Fruit fly (Drosophila melanogaster) whole organism, adult: ENCODE data around the gene Tsp26A.
A peak's percentile ranks its signal among the peaks of the same experiment; 100 is the strongest.

Experiments
- CG11617 ChIP-seq: fragments of 200-800 bp; sonication (Bioruptor generic); optimal IDR thresholded peaks from 2 replicates; lab custom pipeline; 2017; ENCODE audit warnings: mild to moderate bottlenecking, missing biosample characterization, missing genetic modification reagents, missing genetic modification characterization
- CG12768 ChIP-seq: fragments of 200-800 bp; sonication (Bioruptor generic); optimal IDR thresholded peaks from 2 replicates; lab custom pipeline; 2017; ENCODE audit warnings: missing biosample characterization, missing genetic modification characterization, mild to moderate bottlenecking, moderate library complexity, missing genetic modification reagents
- CG14711 ChIP-seq: fragments of 200-800 bp; sonication (Bioruptor generic); optimal IDR thresholded peaks from 2 replicates; lab custom pipeline; 2018; ENCODE audit warnings: missing biosample characterization, mild to moderate bottlenecking, missing genetic modification characterization, moderate library complexity
- CG1620 ChIP-seq: fragments of 200-800 bp; sonication (Bioruptor generic); optimal IDR thresholded peaks from 2 replicates; lab custom pipeline; 2016; ENCODE audit warnings: missing biosample characterization, missing genetic modification characterization
- CG33017 ChIP-seq: fragments of 200-800 bp; sonication (Bioruptor generic); optimal IDR thresholded peaks from 2 replicates; lab custom pipeline; 2018; ENCODE audit warnings: missing biosample characterization, mild to moderate bottlenecking, missing genetic modification characterization, moderate library complexity
- CG5204 ChIP-seq: fragments of 200-800 bp; sonication (Bioruptor generic); optimal IDR thresholded peaks from 2 replicates; lab custom pipeline; 2016; ENCODE audit warnings: missing biosample characterization, missing genetic modification characterization
- CG7045 ChIP-seq: fragments of 200-800 bp; sonication (Bioruptor generic); optimal IDR thresholded peaks from 2 replicates; lab custom pipeline; 2017; ENCODE audit warnings: missing biosample characterization, mild to moderate bottlenecking, missing genetic modification characterization
- CG7101 ChIP-seq: fragments of 200-800 bp; sonication (Bioruptor generic); optimal IDR thresholded peaks from 2 replicates; lab custom pipeline; 2018; ENCODE audit warnings: missing biosample characterization, mild to moderate bottlenecking, missing genetic modification characterization, moderate library complexity
- Clk ChIP-seq: fragments of 200-800 bp; sonication (Bioruptor generic); optimal IDR thresholded peaks from 2 replicates; lab custom pipeline; 2017; ENCODE audit warnings: missing biosample characterization, missing genetic modification characterization
- Crg-1 ChIP-seq: fragments of 200-800 bp; sonication (Bioruptor generic); optimal IDR thresholded peaks from 2 replicates; lab custom pipeline; 2016; ENCODE audit warnings: missing biosample characterization, missing genetic modification characterization
- Hr96 ChIP-seq: fragments of 200-800 bp; sonication (Bioruptor generic); optimal IDR thresholded peaks from 2 replicates; lab custom pipeline; 2016; ENCODE audit warnings: missing biosample characterization, missing genetic modification characterization
- Mnt ChIP-seq: fragments of 200-800 bp; sonication (Bioruptor generic); optimal IDR thresholded peaks from 2 replicates; lab custom pipeline; 2016; ENCODE audit warnings: missing biosample characterization, mild to moderate bottlenecking, missing genetic modification characterization
- bab1 ChIP-seq: fragments of 200-800 bp; sonication (Bioruptor generic); optimal IDR thresholded peaks from 3 replicates; lab custom pipeline; 2019; ENCODE audit warnings: missing biosample characterization, mild to moderate bottlenecking, missing genetic modification characterization, moderate library complexity
- cic ChIP-seq: fragments of 200-800 bp; sonication (Bioruptor generic); optimal IDR thresholded peaks from 2 replicates; lab custom pipeline; 2017; ENCODE audit warnings: missing biosample characterization, mild to moderate bottlenecking, missing genetic modification characterization, moderate library complexity
- cnc ChIP-seq, 2 experiments: fragments of >200 bp; optimal IDR thresholded peaks; 2 replicates each; lab custom pipeline; 2017
- kay ChIP-seq: fragments of 200-800 bp; sonication (Bioruptor generic); peaks from one replicate; lab custom pipeline; 2016; ENCODE audit warnings: missing biosample characterization, missing genetic modification characterization, borderline replicate concordance
- ovo ChIP-seq: fragments of 200-800 bp; sonication (Bioruptor generic); optimal IDR thresholded peaks from 2 replicates; lab custom pipeline; 2016; ENCODE audit warnings: missing biosample characterization, missing genetic modification characterization
- pad ChIP-seq: fragments of 200-800 bp; sonication (Bioruptor generic); optimal IDR thresholded peaks from 3 replicates; lab custom pipeline; 2017; ENCODE audit warnings: missing biosample characterization, missing genetic modification characterization, mild to moderate bottlenecking, moderate library complexity, missing genetic modification reagents
- tj ChIP-seq: fragments of 200-800 bp; sonication (Bioruptor generic); optimal IDR thresholded peaks from 3 replicates; lab custom pipeline; 2017; ENCODE audit warnings: missing biosample characterization, mild to moderate bottlenecking, missing genetic modification characterization, moderate library complexity
- toe ChIP-seq: fragments of 200-800 bp; sonication (Bioruptor generic); optimal IDR thresholded peaks from 2 replicates; lab custom pipeline; 2016; ENCODE audit warnings: missing biosample characterization, missing genetic modification characterization

Gene Tsp26A

DNA sequence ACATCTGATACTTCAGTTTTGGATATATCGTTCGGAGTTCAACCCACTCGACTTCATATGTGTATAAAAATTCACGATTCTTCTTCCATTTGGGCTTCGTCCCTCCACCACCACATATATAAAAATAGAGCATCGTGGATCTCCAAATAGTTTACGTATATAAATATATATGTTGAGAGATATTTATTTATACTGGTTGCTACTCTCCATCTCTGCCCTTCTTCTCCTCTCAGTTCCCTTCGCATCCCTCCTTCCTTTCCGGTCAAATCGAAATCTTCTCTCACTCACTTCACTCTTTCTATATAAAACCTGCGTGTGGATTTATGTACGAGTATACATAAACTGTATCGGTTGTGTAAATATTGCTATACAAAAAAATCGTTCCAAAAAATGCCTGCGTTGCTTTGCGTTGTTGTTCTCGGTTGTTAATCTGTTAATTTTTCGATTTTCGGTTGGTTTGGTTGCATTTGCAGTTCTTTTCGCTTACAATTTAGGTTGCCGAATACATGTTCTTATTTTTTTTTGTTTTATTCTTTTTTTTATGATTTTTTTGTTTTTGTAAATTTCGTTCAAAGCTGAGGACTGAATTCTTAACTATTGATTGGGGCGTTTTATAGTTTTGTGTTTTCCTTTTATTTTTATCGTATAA, 27.3 kb upstream of the Tsp26A start:
- peak; percentile 88 for TF ChIP-seq tj (GFP tag; lab: Kevin White, UChicago)
- peak; percentile 57 for TF ChIP-seq kay
- TF ChIP-seq Hr96 (GFP tag; lab: Kevin White, UChicago), result no peak
- TF ChIP-seq CG12768 (GFP tag; lab: Kevin White, UChicago), result no peak

DNA sequence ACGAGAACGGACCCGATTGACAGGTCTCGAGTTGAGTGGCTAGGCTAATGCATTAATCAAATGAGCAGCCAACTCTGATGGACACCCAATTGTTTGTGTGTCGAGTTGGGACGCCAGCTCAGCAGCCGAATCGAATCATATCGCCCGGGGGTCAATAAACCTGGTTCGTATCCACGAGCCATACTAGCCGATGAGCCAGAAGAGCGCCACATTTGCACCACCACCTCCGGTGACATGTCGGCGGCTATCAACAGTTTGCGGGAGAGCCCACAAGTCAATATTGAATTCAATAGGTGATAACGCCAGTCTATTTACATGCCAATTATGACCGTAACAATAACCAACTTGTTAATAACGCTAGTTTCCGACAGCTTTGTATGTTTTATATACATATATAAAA, 25.9 kb upstream of the Tsp26A start:
- TF ChIP-seq Clk (GFP tag; lab: Kevin White, UChicago) (peak; percentile 59), CG33017 (tag; lab: Kevin White, UChicago) (peak; percentile 17), bab1 (GFP tag; lab: Kevin White, UChicago) (no peak), CG7101 (tag; lab: Kevin White, UChicago) (peak; percentile 70), pad (GFP tag; lab: Kevin White, UChicago) (peak; percentile 50), kay (peak; percentile 89), CG14711 (tag; lab: Kevin White, UChicago) (peak; percentile 52), cnc (optimal IDR thresholded peaks at IDR 0.05; lab: Kevin White, UChicago) (no peak), Mnt (GFP tag; lab: Kevin White, UChicago) (peak; percentile 46), CG5204 (GFP tag; lab: Kevin White, UChicago) (no peak), Crg-1 (peak; percentile 85), toe (GFP tag; lab: Kevin White, UChicago) (peak; percentile 12), CG7045 (GFP tag; lab: Kevin White, UChicago) (peak; percentile 73), tj (GFP tag; lab: Kevin White, UChicago) (peak; percentile 4), CG1620 (GFP tag; lab: Kevin White, UChicago) (peak; percentile 41), cic (GFP tag; lab: Kevin White, UChicago) (peak; percentile 46), Hr96 (GFP tag; lab: Kevin White, UChicago) (no peak), CG12768 (GFP tag; lab: Kevin White, UChicago) (peak; percentile 76), CG11617 (peak; percentile 47), ovo (GFP tag; lab: Kevin White, UChicago) (peak; percentile 79)

DNA sequence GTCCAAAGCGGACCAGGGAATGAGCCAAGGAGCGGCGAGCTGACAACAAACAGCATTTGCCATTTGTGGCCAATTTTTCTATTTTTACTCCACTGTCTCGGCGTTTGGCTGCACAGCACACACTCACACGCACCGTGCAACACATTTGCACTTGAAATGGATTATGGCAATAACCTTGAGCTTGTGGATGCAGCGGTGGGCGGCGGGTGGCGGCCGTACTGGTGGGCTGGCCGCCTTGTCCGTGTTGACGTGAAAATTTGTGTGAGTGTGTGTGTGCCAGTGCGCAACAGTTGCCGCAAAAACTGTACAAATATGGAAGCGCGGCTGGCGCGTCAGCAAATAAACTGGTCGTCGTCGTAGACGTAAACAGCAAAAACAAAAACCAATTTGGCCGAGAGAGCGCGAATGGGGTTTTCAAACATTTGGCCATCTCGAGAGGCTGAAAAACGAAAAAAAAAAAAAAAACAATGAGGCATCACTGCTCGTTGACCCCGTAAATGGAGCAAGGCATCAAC, 24.9 kb upstream of the Tsp26A start:
- no peak for TF ChIP-seq CG14711 (tag; lab: Kevin White, UChicago)
- peak; percentile 26 for TF ChIP-seq tj (GFP tag; lab: Kevin White, UChicago)

DNA sequence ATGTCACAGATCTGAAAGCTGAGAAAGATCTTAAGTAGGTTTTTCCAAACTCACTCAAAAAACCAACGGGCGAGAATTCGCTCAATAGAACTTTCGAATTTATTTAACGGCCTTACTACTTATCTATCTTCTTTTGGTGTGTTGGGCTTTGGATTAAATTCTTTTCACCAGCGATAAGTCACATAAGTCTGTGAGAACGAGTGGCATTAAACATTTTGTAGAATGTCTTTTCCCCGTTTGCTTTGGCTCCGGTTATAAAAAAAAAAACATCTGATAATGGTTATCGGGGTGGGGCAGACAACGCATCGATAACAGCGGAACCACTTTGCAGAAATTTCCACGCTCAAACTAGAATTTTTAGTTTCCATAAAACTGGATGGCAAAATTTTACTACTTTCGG, 24.4 kb upstream of the Tsp26A start:
- no peak for TF ChIP-seq CG1620 (GFP tag; lab: Kevin White, UChicago)
- TF ChIP-seq CG14711 (tag; lab: Kevin White, UChicago), result no peak
- no peak for TF ChIP-seq cnc (optimal IDR thresholded peaks at IDR 0.05; lab: Kevin White, UChicago)
- TF ChIP-seq CG7045 (GFP tag; lab: Kevin White, UChicago), result no peak
- TF ChIP-seq ovo (GFP tag; lab: Kevin White, UChicago), result no peak
- no peak for TF ChIP-seq toe (GFP tag; lab: Kevin White, UChicago)
- TF ChIP-seq Mnt (GFP tag; lab: Kevin White, UChicago), result no peak
- no peak for TF ChIP-seq Clk (GFP tag; lab: Kevin White, UChicago)
- TF ChIP-seq Hr96 (GFP tag; lab: Kevin White, UChicago), result no peak
- TF ChIP-seq tj (GFP tag; lab: Kevin White, UChicago), result no peak
- no peak for TF ChIP-seq kay
- TF ChIP-seq CG7101 (tag; lab: Kevin White, UChicago), result no peak
- no peak for TF ChIP-seq pad (GFP tag; lab: Kevin White, UChicago)
- TF ChIP-seq Crg-1, result no peak
- no peak for TF ChIP-seq bab1 (GFP tag; lab: Kevin White, UChicago)
- TF ChIP-seq CG11617, result no peak
- TF ChIP-seq CG5204 (GFP tag; lab: Kevin White, UChicago), result no peak
- no peak for TF ChIP-seq cic (GFP tag; lab: Kevin White, UChicago)
- no peak for TF ChIP-seq CG12768 (GFP tag; lab: Kevin White, UChicago)
- no peak for TF ChIP-seq CG33017 (tag; lab: Kevin White, UChicago)

DNA sequence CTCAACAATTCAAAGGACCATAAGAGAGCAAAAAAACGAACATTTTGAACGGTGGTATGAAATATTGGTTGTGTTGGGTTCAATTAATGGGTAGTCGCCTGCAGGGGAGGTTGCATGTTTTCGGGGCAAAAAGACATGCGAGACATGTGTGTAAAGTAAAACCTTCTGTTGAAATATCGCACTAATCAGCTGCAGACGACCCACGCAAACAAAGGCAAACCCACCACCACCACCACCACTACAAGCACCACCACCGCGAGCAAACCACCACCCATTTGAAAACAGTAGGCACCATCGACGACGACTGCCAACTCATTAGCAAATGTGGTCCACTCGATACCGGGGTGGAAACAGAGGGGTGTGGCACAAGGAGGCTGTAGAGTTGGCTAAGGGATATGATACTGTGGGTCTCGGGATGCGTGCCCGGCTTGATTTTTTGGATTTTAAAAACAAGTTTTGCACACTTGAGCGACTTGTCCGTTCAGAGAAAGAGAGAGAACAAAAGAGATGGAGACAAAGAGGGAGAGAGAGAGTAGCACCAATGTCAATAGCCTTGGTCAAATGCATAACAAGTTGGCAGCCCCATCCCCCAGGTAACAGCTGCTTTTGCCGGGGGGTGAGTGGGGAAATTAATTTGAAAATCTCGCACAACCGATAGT, 22.8 kb upstream of the Tsp26A start:
- TF ChIP-seq Crg-1 (peak; percentile 8), kay (no peak), pad (GFP tag; lab: Kevin White, UChicago) (peak; percentile 47), CG1620 (GFP tag; lab: Kevin White, UChicago) (peak; percentile 4), cic (GFP tag; lab: Kevin White, UChicago) (peak; percentile 48)

DNA sequence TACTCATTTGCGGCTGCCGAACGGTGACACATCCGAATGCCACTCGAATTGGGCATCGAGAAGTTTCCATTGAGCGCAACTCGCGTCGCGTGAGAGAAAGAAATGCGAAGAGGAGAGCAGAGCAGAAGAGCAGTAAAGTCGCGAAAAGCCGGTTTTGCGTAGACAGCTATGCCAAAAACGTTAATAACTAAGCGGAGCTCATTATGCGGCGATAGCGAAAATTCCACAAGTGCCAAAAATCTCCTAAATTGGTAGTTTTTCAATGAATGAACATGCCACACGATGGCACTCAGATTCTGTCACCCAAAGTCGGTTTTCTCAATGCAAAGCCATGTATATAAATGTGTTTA, 22.3 kb upstream of the Tsp26A start:
- TF ChIP-seq kay, result peak; percentile 91
- TF ChIP-seq bab1 (GFP tag; lab: Kevin White, UChicago), result no peak
- TF ChIP-seq CG12768 (GFP tag; lab: Kevin White, UChicago), result no peak
- no peak for TF ChIP-seq CG14711 (tag; lab: Kevin White, UChicago)
- no peak for TF ChIP-seq toe (GFP tag; lab: Kevin White, UChicago)
